Fruit fly (Drosophila melanogaster): ENCODE data around the gene Mvb12.

dm6 chrX:18125520-18125919, 24.4 kb upstream of the Mvb12 start:
- TF ChIP-seq CG3919 (GFP tag; optimal IDR thresholded peaks at IDR 0.05): no peak
- TF ChIP-seq fd85E (GFP tag; optimal IDR thresholded peaks at IDR 0.05): no peak
- no peak for TF ChIP-seq salr (GFP tag; optimal IDR thresholded peaks at IDR 0.05)
- no peak for TF ChIP-seq vri (GFP tag; optimal IDR thresholded peaks at IDR 0.05)
- no peak for TF ChIP-seq CG11294 (GFP tag; IDR thresholded peaks at IDR 0.05)
- no peak for TF ChIP-seq Met (GFP tag; optimal IDR thresholded peaks at IDR 0.05)

All from whole organism, prepupa.